Worm (Caenorhabditis elegans) whole organism, L4 larva: ENCODE data around the gene T24H10.5.

Experiments
- T20F7.1 ChIP-seq: fragments of 200-800 bp; sonication (Bioruptor generic); optimal IDR thresholded peaks from 2 replicates; lab custom pipeline; 2018; ENCODE audit warnings: mild to moderate bottlenecking, missing genetic modification characterization, missing compliant biosample characterization
- T26A8.4 ChIP-seq: fragments of 200-800 bp; sonication (Bioruptor generic); IDR thresholded peaks from 2 replicates; pipeline ENCODE4 v1.3.6; 2022; ENCODE audit warnings: missing genetic modification characterization, missing compliant biosample characterization
- Y75B8A.6 ChIP-seq: fragments of 200-800 bp; sonication (Bioruptor generic); IDR thresholded peaks from 2 replicates; pipeline ENCODE4 v1.3.6; 2022; ENCODE audit warnings: missing genetic modification reagents, missing genetic modification characterization, missing compliant biosample characterization
- ZK546.5 ChIP-seq, 2 experiments: sonication (generic microtip); optimal IDR thresholded peaks; 2 replicates each; lab custom pipeline; 2017; ENCODE audit warnings: missing biosample characterization in 2 of 2, missing genetic modification characterization in 2 of 2
- aha-1 ChIP-seq: fragments of 150-350 bp; peaks from one replicate; lab custom pipeline; 2014; ENCODE audit warnings: missing biosample characterization, missing genetic modification characterization
- aly-2 ChIP-seq: sonication (generic microtip); optimal IDR thresholded peaks from 2 replicates; lab custom pipeline; 2018; ENCODE audit warnings: missing biosample characterization, missing genetic modification characterization
- ama-1 ChIP-seq: fragments of 150-350 bp; optimal IDR thresholded peaks from 2 replicates; lab custom pipeline; 2014; ENCODE audit warnings: inconsistent platforms, mixed read lengths
- ceh-62 ChIP-seq: sonication (generic microtip); optimal IDR thresholded peaks from 2 replicates; lab custom pipeline; 2017; ENCODE audit warnings: missing biosample characterization, missing genetic modification characterization
- ceh-82 ChIP-seq: sonication (generic microtip); optimal IDR thresholded peaks from 2 replicates; lab custom pipeline; 2017; ENCODE audit warnings: missing biosample characterization, missing genetic modification characterization
- daf-16 ChIP-seq, 3 experiments: sonication (generic microtip); optimal IDR thresholded peaks; 2 replicates each; lab custom pipeline; 2016 to 2017; ENCODE audit warnings: missing genetic modification characterization in 3 of 3, missing genetic modification reagents in 3 of 3, mild to moderate bottlenecking in 2 of 3, missing compliant biosample characterization in 2 of 3, missing biosample characterization in 1 of 3, moderate library complexity in 1 of 3
- daf-19 ChIP-seq: fragments of 200-800 bp; sonication (Bioruptor generic); conservative IDR thresholded peaks from 2 replicates; pipeline ENCODE4 v1.3.6; 2022; ENCODE audit warnings: missing genetic modification characterization, missing compliant biosample characterization
- dmd-6 ChIP-seq: fragments of 200-800 bp; sonication (Bioruptor generic); IDR thresholded peaks from 2 replicates; pipeline ENCODE4 v1.3.6; 2022; ENCODE audit warnings: missing genetic modification reagents, missing genetic modification characterization, missing compliant biosample characterization
- dmd-8 ChIP-seq: fragments of 200-800 bp; sonication (Bioruptor generic); IDR thresholded peaks from 2 replicates; pipeline ENCODE4 v1.3.6; 2022; ENCODE audit warnings: missing genetic modification characterization, missing compliant biosample characterization
- dmd-9 ChIP-seq: fragments of 200-800 bp; sonication (Bioruptor generic); IDR thresholded peaks from 2 replicates; pipeline ENCODE4 v1.3.6; 2022; ENCODE audit warnings: missing genetic modification reagents, missing genetic modification characterization, missing compliant biosample characterization
- dpl-1 ChIP-seq: fragments of 150-350 bp; optimal IDR thresholded peaks from 2 replicates; lab custom pipeline; 2014; ENCODE audit warnings: missing biosample characterization, missing genetic modification reagents, missing genetic modification characterization
- dve-1 ChIP-seq: sonication (generic microtip); optimal IDR thresholded peaks from 2 replicates; lab custom pipeline; 2017; ENCODE audit warnings: antibody characterized with exemption, mild to moderate bottlenecking, missing genetic modification characterization, missing compliant biosample characterization; ENCODE audit not compliant: insufficient read depth
- fkh-10 ChIP-seq: fragments of 150-350 bp; optimal IDR thresholded peaks from 2 replicates; lab custom pipeline; 2014; ENCODE audit warnings: missing biosample characterization, missing genetic modification reagents, missing genetic modification characterization
- gei-8 ChIP-seq: fragments of 200-800 bp; sonication (Bioruptor generic); optimal IDR thresholded peaks from 2 replicates; lab custom pipeline; 2018; ENCODE audit warnings: mild to moderate bottlenecking, missing genetic modification characterization, missing compliant biosample characterization
- hif-1 ChIP-seq, 2 experiments: sonication (generic microtip); optimal IDR thresholded peaks; 2 replicates each; lab custom pipeline; 2016 to 2017; ENCODE audit warnings: missing compliant biosample characterization in 2 of 2, missing genetic modification characterization in 2 of 2, missing genetic modification reagents in 2 of 2, missing genotype in 2 of 2, mild to moderate bottlenecking in 1 of 2
- hlh-30 ChIP-seq: sonication (generic microtip); optimal IDR thresholded peaks from 2 replicates; lab custom pipeline; 2017; ENCODE audit warnings: antibody characterized with exemption, mild to moderate bottlenecking, missing genetic modification characterization, missing compliant biosample characterization; ENCODE audit not compliant: insufficient read depth
- lin-13 ChIP-seq: fragments of 150-350 bp; optimal IDR thresholded peaks from 2 replicates; lab custom pipeline; 2014; ENCODE audit warnings: missing biosample characterization, missing genetic modification reagents, missing genetic modification characterization
- lin-15B ChIP-seq: fragments of 150-350 bp; sonication (generic microtip); optimal IDR thresholded peaks from 3 replicates; lab custom pipeline; 2014; ENCODE audit warnings: missing biosample characterization, missing genetic modification characterization
- lin-38 ChIP-seq: fragments of 200-800 bp; sonication (Bioruptor generic); IDR thresholded peaks from 2 replicates; pipeline ENCODE4 v1.3.6; 2022; ENCODE audit warnings: missing genetic modification reagents, missing genetic modification characterization, missing compliant biosample characterization
- lin-39 ChIP-seq: fragments of 150-350 bp; optimal IDR thresholded peaks from 2 replicates; lab custom pipeline; 2014; ENCODE audit warnings: missing biosample characterization, missing genetic modification reagents, missing genetic modification characterization
- lir-3 ChIP-seq: sonication (generic microtip); optimal IDR thresholded peaks from 2 replicates; lab custom pipeline; 2016; ENCODE audit warnings: mild to moderate bottlenecking, missing genetic modification characterization, missing compliant biosample characterization
- lsy-2 ChIP-seq, 2 experiments: fragments of 150-350 bp in 1 of 2; sonication (generic microtip) in 1 of 2; optimal IDR thresholded peaks; 2 replicates each; lab custom pipeline; 2014 to 2017; ENCODE audit warnings: missing biosample characterization in 2 of 2, missing genetic modification characterization in 2 of 2
- madf-5 ChIP-seq, 2 experiments: fragments of 200-800 bp; sonication (Bioruptor generic); IDR thresholded peaks; 2 replicates each; pipeline ENCODE4 v1.3.6; 2022; ENCODE audit warnings: missing compliant biosample characterization in 2 of 2, missing genetic modification characterization in 2 of 2
- mdt-29 ChIP-seq: fragments of 200-800 bp; sonication (Bioruptor generic); IDR thresholded peaks from 2 replicates; pipeline ENCODE4 v1.3.6; 2022; ENCODE audit warnings: missing genetic modification reagents, missing genetic modification characterization, missing compliant biosample characterization
- mes-2 ChIP-seq: sonication (generic microtip); optimal IDR thresholded peaks from 2 replicates; lab custom pipeline; 2016; ENCODE audit warnings: missing genotype, mild to moderate bottlenecking, missing genetic modification characterization, missing compliant biosample characterization; ENCODE audit not compliant: poor library complexity, severe bottlenecking
- nhr-102 ChIP-seq: sonication (generic microtip); optimal IDR thresholded peaks from 2 replicates; lab custom pipeline; 2016; ENCODE audit warnings: mild to moderate bottlenecking, missing genetic modification characterization, moderate library complexity, missing compliant biosample characterization
- nhr-111 ChIP-seq: fragments of 200-800 bp; sonication (Bioruptor generic); optimal IDR thresholded peaks from 2 replicates; lab custom pipeline; 2018; ENCODE audit warnings: mild to moderate bottlenecking, missing genetic modification characterization, missing compliant biosample characterization
- nhr-41 ChIP-seq: fragments of 200-800 bp; sonication (Bioruptor generic); IDR thresholded peaks from 2 replicates; pipeline ENCODE4 v1.3.6; 2022; ENCODE audit warnings: missing genetic modification reagents, missing genetic modification characterization, missing compliant biosample characterization
- nhr-6 ChIP-seq: fragments of 150-350 bp; optimal IDR thresholded peaks from 2 replicates; lab custom pipeline; 2014; ENCODE audit warnings: missing biosample characterization, missing genetic modification characterization
- nhr-77 ChIP-seq: fragments of 150-350 bp; optimal IDR thresholded peaks from 2 replicates; lab custom pipeline; 2014; ENCODE audit warnings: missing biosample characterization, missing genetic modification characterization
- pha-4 ChIP-seq, 2 experiments: fragments of 150-350 bp in 1 of 2; fragments of 200-800 bp in 1 of 2; sonication (Bioruptor generic) in 1 of 2; IDR thresholded peaks in 1 of 2; optimal IDR thresholded peaks in 1 of 2; 2 replicates each; pipeline versions ENCODE4 v1.3.6 to Lab custom; 2014 to 2022; ENCODE audit warnings: missing genetic modification characterization in 2 of 2, missing genetic modification reagents in 2 of 2, missing biosample characterization in 1 of 2, missing compliant biosample characterization in 1 of 2
- php-3 ChIP-seq: fragments of 200-800 bp; sonication (Bioruptor generic); IDR thresholded peaks from 2 replicates; pipeline ENCODE4 v1.3.6; 2022; ENCODE audit warnings: missing genetic modification reagents, missing genetic modification characterization, missing compliant biosample characterization
- snpc-4 ChIP-seq: fragments of 150-350 bp; optimal IDR thresholded peaks from 2 replicates; lab custom pipeline; 2014; ENCODE audit warnings: missing biosample characterization, missing genetic modification characterization
- unc-130 ChIP-seq: sonication (generic microtip); optimal IDR thresholded peaks from 2 replicates; lab custom pipeline; 2016; ENCODE audit warnings: missing genetic modification reagents, missing genetic modification characterization, missing compliant biosample characterization
- unc-39 ChIP-seq: sonication (generic microtip); optimal IDR thresholded peaks from 2 replicates; lab custom pipeline; 2017; ENCODE audit warnings: missing biosample characterization, missing genetic modification characterization
- unc-62 ChIP-seq, 3 experiments: fragments of 150-350 bp in 1 of 3; sonication (generic microtip); optimal IDR thresholded peaks in 2 of 3; peaks in 1 of 3; 1 replicate in 1 of 3; 2 replicates in 2 of 3; lab custom pipeline; 2014 to 2017; ENCODE audit warnings: missing biosample characterization in 3 of 3, missing genetic modification characterization in 3 of 3, missing genetic modification reagents in 3 of 3, missing genotype in 1 of 3
- zag-1 ChIP-seq: fragments of 150-350 bp; optimal IDR thresholded peaks from 2 replicates; lab custom pipeline; 2014; ENCODE audit warnings: missing biosample characterization, missing genetic modification characterization
- zfp-2 ChIP-seq: sonication (generic microtip); optimal IDR thresholded peaks from 2 replicates; lab custom pipeline; 2016; ENCODE audit warnings: mild to moderate bottlenecking, missing genetic modification characterization, missing compliant biosample characterization
- ztf-7 ChIP-seq: fragments of 150-350 bp; optimal IDR thresholded peaks from 2 replicates; lab custom pipeline; 2014; ENCODE audit warnings: missing biosample characterization, missing genetic modification characterization

The T24H10.5 gene

DNA sequence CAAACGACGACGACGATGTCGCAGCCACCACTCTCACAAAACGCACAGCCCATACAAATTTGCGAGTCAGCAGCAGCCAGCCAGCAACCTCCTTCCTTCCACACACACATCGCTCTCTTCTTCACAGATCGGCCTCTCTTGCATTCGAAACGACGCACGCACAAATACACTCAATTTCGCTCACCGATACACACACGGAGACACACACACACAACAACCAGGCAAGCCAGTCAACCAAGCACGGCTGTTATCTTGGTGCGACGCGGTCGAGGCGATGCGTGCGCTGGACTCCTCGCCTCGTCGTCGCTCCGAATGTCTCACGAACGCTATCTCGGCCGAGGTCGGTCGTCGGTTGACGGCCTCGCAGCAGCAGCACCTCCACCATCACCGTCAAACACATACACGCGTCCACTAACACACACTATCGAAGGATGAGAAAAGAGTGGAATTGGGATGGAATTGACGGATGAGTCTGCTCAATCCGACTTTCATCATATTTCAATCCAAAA, 40.5 kb upstream of the T24H10.5 start (continued):
- TF ChIP-seq dmd-9 (0 out of 2 replicates have a peak, but pooled peaks have one; percentile 48), unc-62 (GFP tag; optimal IDR thresholded peaks at IDR 0.05 in 1 of 2; lab: Kevin White, UChicago) (peak in 1 of 2 experiments; percentile 99), unc-62 (tag; optimal IDR thresholded peaks at IDR 0.05; lab: Kevin White, UChicago) (no peak), nhr-41 (peak; percentile 28; the same call in 1 of the 2 replicates), daf-19 (no peak), nhr-77 (peak; percentile 96), ceh-62 (tag; lab: Kevin White, UChicago) (no peak), unc-130 (GFP tag; lab: Kevin White, UChicago) (no peak), lsy-2 (tag; optimal IDR thresholded peaks at IDR 0.05; lab: Kevin White, UChicago) (peak; percentile 79 to 90), madf-5 (GFP tag; IDR thresholded peaks at IDR 0.05; lab: Robert Waterston, UW) (no peak), ama-1 (lab: Kevin White, UChicago) (no peak), php-3 (GFP tag; lab: Robert Waterston, UW) (0 out of 2 replicates have a peak, but pooled peaks have one; percentile 58), lir-3 (tag; lab: Kevin White, UChicago) (peak; percentile 9), snpc-4 (tag; lab: Kevin White, UChicago) (no peak), nhr-111 (peak; percentile 58), dmd-6 (GFP tag; lab: Robert Waterston, UW) (peak; percentile 85), mdt-29 (GFP tag; lab: Robert Waterston, UW) (peak; percentile 49; the same call in 1 of the 2 replicates), lin-15B (tag; lab: Kevin White, UChicago) (peak; percentile 11), T26A8.4 (GFP tag; lab: Robert Waterston, UW) (peak; percentile 78), T20F7.1 (GFP tag; lab: Kevin White, UChicago) (peak; percentile 84), ceh-82 (tag; lab: Kevin White, UChicago) (no peak), ZK546.5 (tag; optimal IDR thresholded peaks at IDR 0.05; lab: Kevin White, UChicago) (peak in 1 of 2 experiments; percentile 47), ztf-7 (tag; lab: Kevin White, UChicago) (peak; percentile 33), hlh-30 (peak; percentile 85), daf-16 (GFP tag; optimal IDR thresholded peaks at IDR 0.05; lab: Kevin White, UChicago) (peak in 1 of 2 experiments; percentile 81), daf-16 (tag; optimal IDR thresholded peaks at IDR 0.05; lab: Kevin White, UChicago) (peak; percentile 88), lin-13 (GFP tag; lab: Kevin White, UChicago) (peak; percentile 93), hif-1 (tag; optimal IDR thresholded peaks at IDR 0.05; lab: Kevin White, UChicago) (peak in 1 of 2 experiments; percentile 91), lin-38 (GFP tag; lab: Robert Waterston, UW) (peak; percentile 83), lin-39 (tag; lab: Kevin White, UChicago) (no peak), fkh-10 (GFP tag; lab: Kevin White, UChicago) (peak; percentile 73), aly-2 (tag; lab: Kevin White, UChicago) (no peak), nhr-6 (tag; lab: Kevin White, UChicago) (peak; percentile 95), pha-4 (GFP tag; IDR thresholded peaks at IDR 0.05; lab: Robert Waterston, UW) (peak; percentile 67; the same call in 1 of the 2 replicates), pha-4 (tag; optimal IDR thresholded peaks at IDR 0.05; lab: Kevin White, UChicago) (no peak), nhr-102 (tag; lab: Kevin White, UChicago) (peak; percentile 51), zfp-2 (tag; lab: Kevin White, UChicago) (peak; percentile 56), zag-1 (tag; lab: Kevin White, UChicago) (peak; percentile 47)

DNA sequence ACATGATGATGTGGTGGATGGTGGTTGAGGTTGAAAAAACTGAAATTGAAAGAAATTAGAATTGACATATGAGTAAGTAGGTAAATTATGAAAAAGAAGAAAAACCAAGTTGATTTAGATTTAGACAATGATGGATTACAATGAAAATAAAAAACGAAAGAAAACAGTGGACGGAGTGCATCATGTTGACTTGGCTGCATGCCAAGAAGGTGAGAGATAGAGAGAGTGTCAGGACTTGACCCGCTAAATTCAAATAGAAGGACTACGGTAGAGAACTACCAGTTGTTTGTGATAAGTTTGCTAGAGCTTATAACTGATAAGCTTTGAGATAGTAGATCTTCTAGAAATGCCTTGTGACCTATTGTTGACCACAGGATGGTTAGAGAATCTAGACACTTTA, 39.8 kb upstream of the T24H10.5 start, which contains the start of gene T24B8.3:
Gene T24B8.3 (minus strand): TSS at position 39 of the 400 bp plus-strand sequence.
- TF ChIP-seq unc-39 (tag; lab: Kevin White, UChicago), result no peak
- peak; percentile 1 for TF ChIP-seq dpl-1 (GFP tag; lab: Kevin White, UChicago)
- TF ChIP-seq dve-1, result peak; percentile 20
- TF ChIP-seq Y75B8A.6, result no peak
- TF ChIP-seq mes-2 (tag; lab: Kevin White, UChicago), result peak; percentile 25
- peak in 1 of 2 experiments; percentile 58 for TF ChIP-seq lsy-2 (tag; optimal IDR thresholded peaks at IDR 0.05; lab: Kevin White, UChicago)
- TF ChIP-seq daf-16 (GFP tag; optimal IDR thresholded peaks at IDR 0.05; lab: Kevin White, UChicago), result no peak
- TF ChIP-seq daf-16 (tag; optimal IDR thresholded peaks at IDR 0.05; lab: Kevin White, UChicago), result peak; percentile 45
- no peak for TF ChIP-seq dmd-8 (GFP tag; lab: Robert Waterston, UW)
- TF ChIP-seq aha-1 (tag; lab: Kevin White, UChicago), result peak; percentile 95
- TF ChIP-seq hlh-30, result peak; percentile 9
- no peak for TF ChIP-seq gei-8 (GFP tag; lab: Kevin White, UChicago)
- TF ChIP-seq, all 104 proteins: peak for 7
